Fruit fly (Drosophila melanogaster): ENCODE data around the gene Cyp4g1.

Cyp4g1 gene

DNA sequence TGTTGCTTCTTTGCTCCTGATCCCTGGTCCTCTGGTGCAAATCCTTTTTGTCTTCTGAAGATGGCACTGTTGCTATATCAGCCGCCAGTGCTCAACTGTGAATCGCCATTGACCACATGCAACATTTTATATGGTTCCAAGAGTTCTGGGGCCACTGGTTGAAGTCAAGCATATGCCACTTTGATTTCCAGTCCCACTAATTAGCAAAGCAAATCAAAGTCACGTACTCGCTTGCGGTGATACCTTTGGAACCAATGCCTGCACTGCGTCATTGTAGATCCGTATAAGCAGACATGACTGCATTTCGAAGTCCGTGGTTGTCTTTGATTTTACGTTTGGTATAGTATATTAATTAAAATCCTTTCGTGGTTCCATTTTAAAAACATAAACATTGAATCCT lies at the start of gene Cyp4g1:
Gene Cyp4g1 (minus strand): TSS at position 101 of the 400 bp plus-strand sequence.
- no peak for TF ChIP-seq CG17801 (GFP tag; optimal IDR thresholded peaks at IDR 0.05; ENCODE audit: partially characterized antibody)

dm6 chrX:518858-519257 lies 49.7 kb upstream of the Cyp4g1 start:
- no peak for TF ChIP-seq CG17801 (GFP tag; optimal IDR thresholded peaks at IDR 0.05; ENCODE audit: partially characterized antibody)

dm6 chrX:515676-516075 lies 46.5 kb upstream of the Cyp4g1 start:
- TF ChIP-seq CG17801 (GFP tag; optimal IDR thresholded peaks at IDR 0.05; ENCODE audit: partially characterized antibody) = no peak

- TF ChIP-seq CG17801 (GFP tag; optimal IDR thresholded peaks at IDR 0.05; ENCODE audit: partially characterized antibody) = no peak
Measured at dm6 chrX:512527-512926, 43.4 kb upstream of the Cyp4g1 start.

DNA sequence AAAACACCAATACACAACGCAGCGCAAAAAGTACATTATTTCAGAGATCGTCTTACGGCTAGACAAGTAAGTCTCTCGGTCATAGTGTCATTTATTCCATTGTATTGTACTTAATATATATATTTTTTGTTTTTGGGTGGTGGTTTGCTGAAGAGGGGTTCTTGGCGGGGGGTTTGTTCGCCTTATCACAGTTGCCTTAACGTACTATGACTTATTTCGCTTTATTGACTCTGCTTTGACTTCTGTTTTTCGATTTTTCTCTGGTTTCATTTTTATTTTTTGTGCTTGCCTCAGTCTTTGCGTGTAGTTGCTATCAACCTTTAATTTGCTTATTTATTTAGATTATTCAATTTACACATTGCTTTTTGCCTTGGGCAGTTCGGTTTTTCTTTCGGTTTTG lies 41.4 kb upstream of the Cyp4g1 start:
- TF ChIP-seq CG17801 (GFP tag; optimal IDR thresholded peaks at IDR 0.05; ENCODE audit: partially characterized antibody) = peak; percentile 61

dm6 chrX:509117-509516 lies 40.0 kb upstream of the Cyp4g1 start, which contains the start of gene arg:
arg (plus strand) TSS chrX:509435.
- TF ChIP-seq CG17801 (GFP tag; optimal IDR thresholded peaks at IDR 0.05; ENCODE audit: partially characterized antibody) = no peak

- TF ChIP-seq CG17801 (GFP tag; optimal IDR thresholded peaks at IDR 0.05; ENCODE audit: partially characterized antibody) = peak; percentile 80
Measured at dm6 chrX:499589-500041, 30.5 kb upstream of the Cyp4g1 start.

DNA sequence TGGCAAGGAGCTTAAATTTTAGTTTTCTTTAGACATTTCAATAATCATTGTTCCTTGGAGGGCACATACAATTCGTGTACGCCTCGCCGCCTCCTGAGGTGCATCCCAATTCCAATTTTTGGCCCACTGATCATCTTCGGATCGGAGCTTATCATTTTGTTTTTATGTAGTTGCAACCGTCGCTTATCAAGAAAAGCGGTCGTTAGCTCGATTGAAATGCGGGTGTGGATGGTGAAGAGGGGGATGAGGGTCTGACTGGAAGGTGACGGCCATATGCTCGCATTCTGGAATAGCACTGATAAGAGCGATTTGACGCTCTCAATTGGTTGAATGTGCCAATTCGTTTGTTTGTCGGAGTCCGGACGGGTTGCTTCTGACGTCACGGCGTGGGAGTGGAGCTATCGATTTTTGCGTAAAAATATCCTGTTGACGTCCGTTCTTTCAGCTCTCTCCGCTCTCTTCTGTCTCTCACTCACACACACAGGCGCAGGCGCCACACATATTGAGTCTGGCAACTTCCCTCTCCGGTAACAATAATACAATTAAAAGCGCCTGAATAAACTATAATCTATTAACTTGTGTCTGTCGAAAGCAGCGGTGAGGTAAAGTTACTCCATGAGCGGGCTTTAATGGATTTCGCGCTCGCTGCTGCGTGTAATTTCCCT lies 29.9 kb upstream of the Cyp4g1 start:
- TF ChIP-seq CG17801 (GFP tag; optimal IDR thresholded peaks at IDR 0.05; ENCODE audit: partially characterized antibody) = no peak

- no peak for TF ChIP-seq CG17801 (GFP tag; optimal IDR thresholded peaks at IDR 0.05; ENCODE audit: partially characterized antibody)
Measured at dm6 chrX:498434-498833, 29.3 kb upstream of the Cyp4g1 start.

DNA sequence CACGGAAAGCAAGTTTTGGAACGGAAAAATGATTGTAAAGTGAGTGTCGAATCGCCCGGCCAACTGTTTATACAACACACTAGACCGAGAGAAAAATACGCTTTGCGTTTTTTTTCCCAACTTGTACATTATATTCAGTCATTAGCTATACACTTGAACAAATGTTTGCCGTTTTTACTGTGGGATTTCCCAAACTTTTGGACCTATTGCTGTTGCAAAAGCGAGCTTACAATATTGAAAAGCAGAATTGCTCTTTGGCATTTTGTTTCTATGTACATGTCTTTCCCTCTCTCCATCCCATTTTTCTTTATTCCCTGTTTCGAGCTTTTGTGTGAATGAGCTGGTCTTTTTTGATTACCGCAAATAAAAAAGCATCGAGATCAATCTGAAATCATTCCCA lies 28.3 kb upstream of the Cyp4g1 start:
- TF ChIP-seq CG17801 (GFP tag; optimal IDR thresholded peaks at IDR 0.05; ENCODE audit: partially characterized antibody) = no peak

DNA sequence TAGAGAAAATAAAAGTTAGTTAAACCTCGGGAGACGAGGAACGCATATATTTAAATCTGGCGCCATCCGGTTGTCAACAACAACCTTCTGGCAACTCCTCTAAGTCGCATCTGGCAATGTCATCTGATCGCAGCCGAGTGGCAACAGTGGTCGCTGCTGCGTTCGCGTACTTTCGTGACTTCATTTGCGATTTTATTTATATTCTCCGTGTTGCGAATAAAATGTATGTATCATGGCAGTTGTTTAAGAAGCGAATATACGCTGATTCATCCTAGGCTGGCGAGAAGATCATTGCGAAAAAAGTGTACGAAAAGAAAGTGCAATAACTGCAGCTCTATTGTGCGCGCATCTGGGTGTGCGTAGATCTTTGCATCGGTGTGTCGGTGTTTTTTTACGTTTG lies 27.2 kb upstream of the Cyp4g1 start, which contains the start of gene svr:
Gene svr (plus strand): TSS at position 121 of the 400 bp plus-strand sequence.
- TF ChIP-seq CG17801 (GFP tag; optimal IDR thresholded peaks at IDR 0.05; ENCODE audit: partially characterized antibody) = peak; percentile 48

dm6 chrX:494607-495006 lies 25.5 kb upstream of the Cyp4g1 start, which contains the start of gene CG17778:
CG17778 (plus strand) TSS chrX:494614.
- no peak for TF ChIP-seq CG17801 (GFP tag; optimal IDR thresholded peaks at IDR 0.05; ENCODE audit: partially characterized antibody)

DNA sequence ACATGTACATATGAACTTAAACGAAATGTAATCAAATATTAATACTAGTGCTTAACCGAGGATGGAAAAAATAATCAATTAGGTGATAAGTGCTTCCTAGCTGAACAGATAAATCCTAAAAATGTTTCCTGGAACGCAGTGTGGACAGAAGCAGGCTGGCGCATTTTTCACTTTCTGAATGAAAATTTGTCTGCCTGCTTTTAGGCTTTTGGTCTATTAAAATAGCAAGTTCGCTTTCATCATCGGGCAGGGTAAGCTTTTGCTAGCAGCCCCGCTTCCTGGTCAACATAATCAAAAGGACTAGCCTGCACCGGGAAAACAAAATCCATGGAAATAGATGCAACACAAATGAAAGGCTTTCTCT lies 25.0 kb upstream of the Cyp4g1 start:
- TF ChIP-seq CG17801 (GFP tag; optimal IDR thresholded peaks at IDR 0.05; ENCODE audit: partially characterized antibody) = no peak

DNA sequence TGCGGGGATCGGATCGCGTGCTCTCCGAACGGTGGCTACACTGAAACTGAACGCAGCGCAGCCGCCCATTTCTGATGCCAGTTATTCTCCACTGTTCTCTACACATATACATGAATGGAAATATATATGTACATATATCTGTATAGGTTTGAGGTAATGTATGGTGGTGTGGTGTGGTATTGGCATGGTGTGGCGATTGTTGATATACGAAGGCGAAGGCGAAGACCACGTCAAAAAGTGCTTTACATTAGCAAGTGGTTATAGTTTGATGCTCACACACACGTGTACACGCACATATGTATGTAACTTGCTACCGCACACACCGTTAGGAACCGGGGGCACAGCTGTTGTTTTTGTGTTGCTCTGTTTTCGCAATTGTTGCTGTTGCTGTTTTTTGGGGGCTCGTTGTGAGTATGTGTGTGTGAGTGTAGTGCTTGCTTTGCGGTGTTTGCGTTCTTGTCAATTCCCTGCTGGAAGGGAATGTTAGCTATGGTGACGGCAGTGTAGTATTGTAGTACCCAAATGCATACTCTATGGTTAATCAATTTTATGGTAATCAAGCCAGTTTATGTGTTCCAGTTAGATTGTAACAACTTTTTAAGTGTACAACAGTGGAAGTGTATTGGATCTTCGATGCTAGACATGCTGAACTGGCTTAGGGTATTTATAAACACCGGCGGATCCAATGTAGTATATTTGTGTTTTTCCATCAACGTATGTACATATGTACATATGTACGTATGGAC lies 24.5 kb upstream of the Cyp4g1 start, which contains the start of gene CG17896:
Gene CG17896 (minus strand): TSS at position 51 of the 746 bp plus-strand sequence.
- TF ChIP-seq CG17801 (GFP tag; optimal IDR thresholded peaks at IDR 0.05; ENCODE audit: partially characterized antibody) = peak; percentile 97

- TF ChIP-seq CG17801 (GFP tag; optimal IDR thresholded peaks at IDR 0.05; ENCODE audit: partially characterized antibody) = no peak
Measured at dm6 chrX:492701-493299, 23.7 kb upstream of the Cyp4g1 start.

DNA sequence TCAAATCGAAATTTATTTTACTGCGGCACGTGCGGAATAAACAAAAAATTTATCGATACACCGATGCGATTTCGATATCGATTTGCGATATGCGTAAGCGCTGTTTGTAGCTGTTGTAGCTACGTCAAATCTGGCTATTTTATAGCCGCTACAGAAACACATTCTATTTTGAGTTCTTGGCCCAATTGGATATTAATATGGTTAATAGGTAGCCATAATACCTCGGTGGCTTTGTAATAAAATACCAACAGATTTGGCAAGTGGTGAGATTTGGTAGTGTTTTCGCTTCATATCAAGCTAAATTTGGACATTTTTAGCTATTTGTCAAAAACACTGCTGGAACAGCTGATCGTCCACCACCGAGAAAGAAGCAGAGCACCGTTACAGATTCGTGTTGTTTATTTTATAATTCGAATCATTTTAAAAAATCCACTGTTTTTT lies 18.4 kb upstream of the Cyp4g1 start, which contains the start of the genes CG18273 and CG3156:
Gene CG18273 (minus strand): TSS at position 65 of the 441 bp plus-strand sequence.
Gene CG3156 (plus strand): TSS at position 362 of the 441 bp plus-strand sequence.
- TF ChIP-seq CG17801 (GFP tag; optimal IDR thresholded peaks at IDR 0.05; ENCODE audit: partially characterized antibody) = peak; percentile 41

Data from ovary, adult (tissue).